Fruit fly (Drosophila melanogaster): ENCODE measurements around the gene CG18666.

Gene CG18666

DNA sequence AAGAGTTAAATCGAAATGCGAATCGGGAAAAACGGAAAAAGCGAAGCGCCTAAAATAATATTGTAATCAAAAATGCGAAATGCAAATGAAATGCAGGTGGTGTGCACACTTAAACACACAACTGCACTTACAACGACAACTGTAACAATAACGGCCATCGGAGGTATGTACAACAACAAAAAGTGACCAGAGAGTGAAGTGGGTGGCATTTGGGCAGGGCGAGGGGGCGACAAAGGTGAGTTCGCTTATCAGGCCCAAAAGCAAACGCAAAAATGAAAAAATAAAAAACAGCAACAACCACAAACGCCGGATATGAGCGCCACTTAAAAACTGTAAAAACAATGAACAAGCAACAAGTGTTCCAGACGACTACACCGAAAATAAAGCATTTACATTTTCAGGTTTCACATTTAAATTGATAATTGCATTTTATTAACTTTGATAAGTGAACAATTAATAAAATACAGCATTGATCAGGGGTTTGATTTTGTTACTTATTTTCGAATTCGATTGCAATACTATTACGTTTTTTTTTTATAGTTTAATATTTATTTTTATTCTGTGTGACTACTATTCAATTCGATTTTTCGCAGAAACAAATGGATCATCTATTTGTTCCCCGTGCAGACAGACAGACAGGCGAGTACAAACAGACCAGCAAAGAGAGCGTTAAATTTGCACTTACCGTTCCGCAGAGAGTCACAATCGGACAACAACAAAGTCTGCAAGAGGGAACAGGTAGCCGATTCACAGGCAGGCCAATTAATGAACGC, 30.7 kb downstream of the CG18666 start (continued):
- TF ChIP-seq CG11695 (GFP tag; IDR thresholded peaks at IDR 0.05) (peak; percentile 53; the same call in 1 of the 3 replicates), CG6689 (GFP tag; IDR thresholded peaks at IDR 0.05) (peak; percentile 42; the same call in 1 of the 2 replicates), zen2 (GFP tag; IDR thresholded peaks at IDR 0.05; ENCODE audit: partially characterized antibody) (no peak), MESR4 (GFP tag; optimal IDR thresholded peaks at IDR 0.05) (no peak), CG5245 (GFP tag; optimal IDR thresholded peaks at IDR 0.05) (no peak), dmrt99B (tag; optimal IDR thresholded peaks at IDR 0.05) (no peak), jumu (GFP tag; optimal IDR thresholded peaks at IDR 0.05) (no peak), CG18262 (tag; optimal IDR thresholded peaks at IDR 0.05) (no peak), Fer3 (tag; optimal IDR thresholded peaks at IDR 0.05) (peak; percentile 54), Drgx (GFP tag; IDR thresholded peaks at IDR 0.05) (peak; percentile 74; the same call in 1 of the 2 replicates), CG3726 (GFP tag; IDR thresholded peaks at IDR 0.05) (no peak), CG34422 (GFP tag; IDR thresholded peaks at IDR 0.05) (peak; percentile 48; the same call in 1 of the 3 replicates), Mes4 (GFP tag; optimal IDR thresholded peaks at IDR 0.05) (no peak), E2f1 (GFP tag; IDR thresholded peaks at IDR 0.05) (peak; percentile 26; the same call in 1 of the 2 replicates), CG11723 (GFP tag; optimal IDR thresholded peaks at IDR 0.05) (no peak), sr (GFP tag; IDR thresholded peaks at IDR 0.05) (0 out of 3 replicates have a peak, but pooled peaks have one; percentile 8), Dip3 (GFP tag; optimal IDR thresholded peaks at IDR 0.05) (no peak), CG14860 (GFP tag; IDR thresholded peaks at IDR 0.05; ENCODE audit: partially characterized antibody) (no peak), hbn (GFP tag; IDR thresholded peaks at IDR 0.05; ENCODE audit: partially characterized antibody) (no peak), CG1832 (GFP tag; optimal IDR thresholded peaks at IDR 0.05) (no peak), E2f2 (GFP tag; IDR thresholded peaks at IDR 0.05) (no peak), Kr (GFP tag; optimal IDR thresholded peaks at IDR 0.05) (no peak), CG43689 (GFP tag; IDR thresholded peaks at IDR 0.05) (0 out of 2 replicates have a peak, but pooled peaks have one; percentile 45), CG10147 (GFP tag; optimal IDR thresholded peaks at IDR 0.05) (peak; percentile 31), CG14050 (GFP tag; IDR thresholded peaks at IDR 0.05) (no peak), CG15073 (GFP tag; optimal IDR thresholded peaks at IDR 0.05) (no peak), row (GFP tag; IDR thresholded peaks at IDR 0.05) (peak; percentile 68), CkIIα-i1 (GFP tag; IDR thresholded peaks at IDR 0.05) (no peak), CG11456 (GFP tag; IDR thresholded peaks at IDR 0.05) (0 out of 3 replicates have a peak, but pooled peaks have one; percentile 6), trem (tag; optimal IDR thresholded peaks at IDR 0.05) (no peak), zen (tag; optimal IDR thresholded peaks at IDR 0.05) (no peak), CG9215 (GFP tag; IDR thresholded peaks at IDR 0.05) (peak; percentile 59), sd (tag; optimal IDR thresholded peaks at IDR 0.05) (peak; percentile 19), CG12071 (GFP tag; optimal IDR thresholded peaks at IDR 0.05) (no peak), grau (tag; optimal IDR thresholded peaks at IDR 0.05) (peak; percentile 56), esg (GFP tag; conservative IDR thresholded peaks at IDR 0.05) (0 out of 2 replicates have a peak, but pooled peaks have one; percentile 21), CG10321 (GFP tag; IDR thresholded peaks at IDR 0.05) (no peak), Optix (GFP tag; IDR thresholded peaks at IDR 0.05) (no peak), schlank (tag; optimal IDR thresholded peaks at IDR 0.05) (no peak), Hey (tag; optimal IDR thresholded peaks at IDR 0.05) (no peak), Dbx (GFP tag; IDR thresholded peaks at IDR 0.05) (peak; percentile 65; the same call in 2 of the 3 replicates), CG18619 (GFP tag; optimal IDR thresholded peaks at IDR 0.05) (peak; percentile 48), CG7839 (tag; optimal IDR thresholded peaks at IDR 0.05) (peak; percentile 68), CG30431 (GFP tag; optimal IDR thresholded peaks at IDR 0.05) (no peak), D19B (GFP tag; optimal IDR thresholded peaks at IDR 0.05) (peak; percentile 33), unpg (GFP tag; optimal IDR thresholded peaks at IDR 0.05) (peak; percentile 33), CG17361 (GFP tag; IDR thresholded peaks at IDR 0.05) (peak; percentile 48; the same call in 2 of the 3 replicates), CG9727 (GFP tag; optimal IDR thresholded peaks at IDR 0.05) (peak; percentile 12), Myb (GFP tag; optimal IDR thresholded peaks at IDR 0.05) (no peak)

Data from whole organism, embryonic.